Worm (Caenorhabditis elegans): ENCODE results near the gene glt-3.

Gene glt-3

DNA sequence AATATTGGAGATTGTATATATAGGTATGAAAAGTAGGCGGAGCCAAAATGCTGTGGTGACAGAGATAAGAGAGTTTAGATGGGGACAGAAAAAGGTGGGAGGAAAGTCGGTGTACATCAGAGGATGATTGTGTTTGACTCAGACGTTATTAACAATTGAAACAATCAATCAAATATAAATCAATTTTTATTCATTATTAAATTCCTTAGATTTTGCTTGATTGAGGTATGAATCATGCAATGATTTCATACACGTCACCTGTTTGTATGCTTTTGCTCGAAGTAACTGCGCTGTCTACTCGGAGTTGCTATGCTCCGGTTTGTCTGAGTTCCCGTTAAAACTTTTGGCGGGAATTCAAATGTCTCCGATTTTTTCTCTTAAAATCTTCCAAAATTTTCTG lies 14.9 kb upstream of the glt-3 start, which contains the start of gene C04G2.10:
Gene C04G2.10 (plus strand): TSS at position 301 of the 400 bp plus-strand sequence.
- TF ChIP-seq pha-2 (tag; optimal IDR thresholded peaks at IDR 0.05) (no peak), ref-2 (tag; optimal IDR thresholded peaks at IDR 0.05) (no peak), ceh-24 (tag; optimal IDR thresholded peaks at IDR 0.05) (no peak), C08G9.2 (tag; optimal IDR thresholded peaks at IDR 0.05) (no peak), ceh-34 (tag; optimal IDR thresholded peaks at IDR 0.05) (no peak), ceh-18 (tag; optimal IDR thresholded peaks at IDR 0.05) (no peak), nhr-232 (tag; optimal IDR thresholded peaks at IDR 0.05) (no peak), ceh-14 (tag; optimal IDR thresholded peaks at IDR 0.05) (no peak), ceh-30 (tag; optimal IDR thresholded peaks at IDR 0.05) (no peak), fkh-10 (GFP tag; optimal IDR thresholded peaks at IDR 0.05) (no peak), mec-3 (tag; optimal IDR thresholded peaks at IDR 0.05; ENCODE audit: borderline replicate concordance) (no peak), elt-4 (tag; optimal IDR thresholded peaks at IDR 0.05) (no peak), unc-55 (GFP tag; optimal IDR thresholded peaks at IDR 0.05) (no peak), ahr-1 (tag; optimal IDR thresholded peaks at IDR 0.05) (no peak), eyg-1 (tag; optimal IDR thresholded peaks at IDR 0.05) (no peak), che-1 (tag; optimal IDR thresholded peaks at IDR 0.05) (no peak), ceh-48 (tag; optimal IDR thresholded peaks at IDR 0.05) (no peak), elt-2 (tag; optimal IDR thresholded peaks at IDR 0.05) (no peak)

DNA sequence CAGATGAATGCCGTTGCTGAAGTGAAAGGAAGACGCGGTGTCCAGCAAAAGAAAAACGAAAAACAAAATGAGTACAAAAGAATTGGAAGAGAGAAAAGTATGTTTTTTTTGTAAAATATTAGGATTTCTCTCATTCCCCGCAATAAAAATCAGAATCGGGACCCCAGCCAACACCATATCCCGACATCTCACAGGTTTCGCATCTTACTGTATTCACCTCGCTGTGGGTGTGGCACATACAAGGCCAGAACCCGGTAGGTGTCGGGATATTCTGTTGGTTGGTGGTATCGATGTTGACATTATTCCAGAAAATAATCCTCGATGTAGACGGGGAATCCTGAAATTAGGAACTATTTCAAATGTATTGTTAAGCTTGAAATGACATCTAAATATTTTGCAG lies 13.3 kb upstream of the glt-3 start:
- TF ChIP-seq K02D7.2 (tag; optimal IDR thresholded peaks at IDR 0.05) (no peak), ceh-6 (GFP tag; optimal IDR thresholded peaks at IDR 0.05) (no peak), K09A11.1 (tag; optimal IDR thresholded peaks at IDR 0.05; ENCODE audit: insufficient read depth) (no peak), elt-2 (tag; optimal IDR thresholded peaks at IDR 0.05) (no peak), fkh-6 (tag; optimal IDR thresholded peaks at IDR 0.05) (no peak), pha-4 (tag; optimal IDR thresholded peaks at IDR 0.05) (no peak), hlh-30 (tag; optimal IDR thresholded peaks at IDR 0.05; ENCODE audit: insufficient read depth) (no peak), ceh-48 (tag; optimal IDR thresholded peaks at IDR 0.05) (no peak), unc-42 (tag; optimal IDR thresholded peaks at IDR 0.05) (no peak), ceh-19 (GFP tag; optimal IDR thresholded peaks at IDR 0.05) (no peak), dve-1 (tag; optimal IDR thresholded peaks at IDR 0.05) (no peak), sox-2 (GFP tag; IDR thresholded peaks at IDR 0.05) (no peak), pha-2 (tag; optimal IDR thresholded peaks at IDR 0.05) (no peak), nhr-11 (tag; optimal IDR thresholded peaks at IDR 0.05) (no peak), ceh-2 (tag; optimal IDR thresholded peaks at IDR 0.05) (no peak), elt-4 (tag; optimal IDR thresholded peaks at IDR 0.05) (no peak), nhr-232 (tag; optimal IDR thresholded peaks at IDR 0.05) (no peak), unc-55 (GFP tag; optimal IDR thresholded peaks at IDR 0.05) (no peak), C38D4.7 (GFP tag; optimal IDR thresholded peaks at IDR 0.05) (no peak), pax-1 (tag; optimal IDR thresholded peaks at IDR 0.05) (no peak)

DNA sequence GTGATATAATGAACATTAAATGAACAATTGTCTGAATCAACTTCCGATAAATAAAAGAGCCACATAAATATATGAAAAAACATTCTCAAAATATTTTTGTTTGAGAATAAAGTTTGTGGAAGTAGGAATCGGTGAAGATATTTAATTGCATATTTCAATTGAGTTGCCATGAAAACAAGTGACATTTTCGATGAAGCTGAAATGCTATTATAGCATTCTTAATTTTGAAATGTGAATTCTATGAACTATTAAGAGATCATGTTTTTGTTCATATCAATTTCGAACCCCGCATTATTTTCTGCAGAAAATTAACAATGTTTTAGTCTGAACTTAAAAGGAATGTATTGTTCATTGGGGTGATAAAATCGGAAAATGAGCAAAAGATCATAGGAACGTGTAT lies 7.9 kb upstream of the glt-3 start, which contains the start of gene irld-21:
Gene irld-21 (minus strand): TSS at position 101 of the 400 bp plus-strand sequence.
- no peak for TF ChIP-seq fax-1 (tag; optimal IDR thresholded peaks at IDR 0.05)
- no peak for TF ChIP-seq hlh-6 (tag; optimal IDR thresholded peaks at IDR 0.05)
- TF ChIP-seq ceh-34 (tag; optimal IDR thresholded peaks at IDR 0.05) = no peak
- no peak for TF ChIP-seq ahr-1 (tag; optimal IDR thresholded peaks at IDR 0.05)
- TF ChIP-seq dmd-4 (tag; optimal IDR thresholded peaks at IDR 0.05; ENCODE audit: borderline replicate concordance) = no peak

DNA sequence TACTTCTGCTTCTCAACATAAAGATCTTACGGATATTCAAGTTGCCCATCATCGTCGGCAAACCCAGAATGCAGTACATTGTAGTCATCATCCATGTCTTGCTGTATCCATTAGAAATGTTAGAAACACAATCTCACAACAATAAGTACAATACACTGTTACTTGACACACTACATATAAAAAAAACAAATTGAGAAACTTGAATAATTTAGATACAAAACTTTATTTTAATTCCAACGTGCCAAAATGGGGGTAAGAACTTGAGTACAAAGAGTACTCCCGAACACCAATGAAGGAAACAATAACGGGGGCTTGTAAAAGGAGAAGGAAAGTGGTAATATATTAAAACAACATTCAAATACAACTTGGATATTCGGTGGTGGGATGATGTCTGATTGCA lies 3.5 kb upstream of the glt-3 start, which contains the start of gene ctf-18:
Gene ctf-18 (minus strand): TSS at position 101 of the 400 bp plus-strand sequence.
- TF ChIP-seq tbx-2 (tag; optimal IDR thresholded peaks at IDR 0.05) (no peak), hlh-13 (GFP tag; optimal IDR thresholded peaks at IDR 0.05) (no peak), ttx-3 (tag; optimal IDR thresholded peaks at IDR 0.05) (no peak), nfya-1 (tag; optimal IDR thresholded peaks at IDR 0.05) (no peak)

Data from whole organism, late embryonic.